Fruit fly (Drosophila melanogaster) whole organism, embryonic: ENCODE data around the gene Cks30A.

Experiments
- CG13775 ChIP-seq: fragments of 200-800 bp; sonication (Bioruptor generic); optimal IDR thresholded peaks from 3 replicates; lab custom pipeline; 2017; ENCODE audit warnings: missing biosample characterization, mild to moderate bottlenecking, missing genetic modification characterization
- CG8089 ChIP-seq: fragments of 200-800 bp; sonication (Bioruptor generic); optimal IDR thresholded peaks from 3 replicates; lab custom pipeline; 2016; ENCODE audit warnings: missing biosample characterization, missing genetic modification characterization
- CG8359 ChIP-seq: fragments of 200-800 bp; sonication (Bioruptor generic); optimal IDR thresholded peaks from 2 replicates; lab custom pipeline; 2017; ENCODE audit warnings: missing biosample characterization, mild to moderate bottlenecking, missing genetic modification characterization, borderline replicate concordance
- Nf-YB ChIP-seq: fragments of 200-800 bp; sonication (Bioruptor generic); optimal IDR thresholded peaks from 3 replicates; lab custom pipeline; 2019; ENCODE audit warnings: missing biosample characterization, mild to moderate bottlenecking, missing genetic modification characterization, moderate library complexity
- Ptx1 ChIP-seq: fragments of 200-800 bp; sonication (Bioruptor generic); IDR thresholded peaks from 2 replicates; pipeline ENCODE4 v1.3.6; 2022; ENCODE audit warnings: missing biosample characterization, missing genetic modification characterization
- Sox102F ChIP-seq: fragments of 200-800 bp; sonication (Bioruptor generic); optimal IDR thresholded peaks from 2 replicates; lab custom pipeline; 2018; ENCODE audit warnings: missing biosample characterization, mild to moderate bottlenecking, missing genetic modification characterization, moderate library complexity
- chn ChIP-seq: fragments of 200-800 bp; sonication (Bioruptor generic); optimal IDR thresholded peaks from 2 replicates; lab custom pipeline; 2016; ENCODE audit warnings: missing biosample characterization, missing genetic modification characterization
- gcm ChIP-seq: fragments of 200-800 bp; sonication (Bioruptor generic); optimal IDR thresholded peaks from 2 replicates; lab custom pipeline; 2019; ENCODE audit warnings: missing biosample characterization, mild to moderate bottlenecking, missing genetic modification characterization, moderate library complexity
- gsb ChIP-seq: fragments of 200-800 bp; sonication (Bioruptor generic); IDR thresholded peaks from 2 replicates; pipeline ENCODE4 v1.3.6; 2022; ENCODE audit warnings: missing biosample characterization, missing genetic modification characterization
- h ChIP-seq: fragments of >200 bp; optimal IDR thresholded peaks from 2 replicates; lab custom pipeline; 2017

DNA sequence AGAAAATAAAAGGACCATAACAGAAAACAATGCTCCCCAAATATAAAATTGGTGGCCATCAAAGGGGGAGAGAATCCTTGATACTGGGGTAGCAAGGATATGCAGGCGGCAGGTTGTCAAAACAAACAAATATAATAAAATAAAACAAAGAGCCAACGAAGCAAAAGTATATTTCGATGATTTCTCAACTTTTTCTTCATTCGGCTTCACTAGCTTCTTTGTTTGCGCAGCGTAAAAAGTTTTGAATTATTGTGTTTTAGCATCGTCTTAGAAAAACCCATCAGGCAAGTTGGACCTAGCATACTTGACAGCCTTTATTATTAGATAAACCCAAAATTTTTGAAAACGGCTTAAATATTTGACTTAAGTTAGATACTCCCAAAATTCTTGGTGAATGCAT is 12.0 kb downstream of the Cks30A start, which contains the start of gene CG3748:
- no peak for TF ChIP-seq gsb
- TF ChIP-seq CG8089 (GFP tag; lab: Kevin White, UChicago): no peak
- TF ChIP-seq Ptx1 (GFP tag; lab: Robert Waterston, UW): no peak
- TF ChIP-seq CG8359 (GFP tag; lab: Kevin White, UChicago): no peak
- TF ChIP-seq h (lab: Kevin White, UChicago): no peak
- no peak for TF ChIP-seq Nf-YB
- TF ChIP-seq CG13775 (GFP tag; lab: Kevin White, UChicago): no peak
- TF ChIP-seq chn: no peak
- no peak for TF ChIP-seq Sox102F (GFP tag; lab: Kevin White, UChicago)
- no peak for TF ChIP-seq gcm (GFP tag; lab: Kevin White, UChicago)
